Worm (Caenorhabditis elegans) whole organism, mixed stage, embryonic: ENCODE data around the gene T04C10.3.

ENCODE experiments used
- M03D4.4 ChIP-seq: sonication (generic microtip); optimal IDR thresholded peaks from 2 replicates; lab custom pipeline; 2017; ENCODE audit warnings: mild to moderate bottlenecking, missing genetic modification characterization, missing compliant biosample characterization
- bed-3 ChIP-seq: fragments of 200-800 bp; sonication (Bioruptor generic); optimal IDR thresholded peaks from 3 replicates; lab custom pipeline; 2018; ENCODE audit warnings: mild to moderate bottlenecking, missing genetic modification characterization, moderate library complexity, missing compliant biosample characterization
- ceh-39 ChIP-seq: fragments of 150-350 bp; optimal IDR thresholded peaks from 2 replicates; lab custom pipeline; 2014; ENCODE audit warnings: missing biosample characterization, missing genetic modification characterization
- ceh-43 ChIP-seq: fragments of 200-800 bp; sonication (Bioruptor generic); optimal IDR thresholded peaks from 2 replicates; lab custom pipeline; 2018; ENCODE audit warnings: mild to moderate bottlenecking, missing genetic modification characterization, moderate library complexity, missing compliant biosample characterization
- ceh-83 ChIP-seq: fragments of 200-800 bp; sonication (Bioruptor generic); optimal IDR thresholded peaks from 2 replicates; lab custom pipeline; 2018; ENCODE audit warnings: mild to moderate bottlenecking, missing genetic modification characterization, missing compliant biosample characterization
- ces-1 ChIP-seq: fragments of 150-350 bp; optimal IDR thresholded peaks from 2 replicates; lab custom pipeline; 2014; ENCODE audit warnings: missing biosample characterization, missing genetic modification reagents, missing genetic modification characterization
- cnd-1 ChIP-seq: fragments of 200-800 bp; sonication (Bioruptor generic); optimal IDR thresholded peaks from 2 replicates; lab custom pipeline; 2018; ENCODE audit warnings: mild to moderate bottlenecking, missing genetic modification characterization, missing compliant biosample characterization
- drap-1 ChIP-seq: fragments of 200-800 bp; sonication (Bioruptor generic); optimal IDR thresholded peaks from 3 replicates; lab custom pipeline; 2018; ENCODE audit warnings: mild to moderate bottlenecking, missing genetic modification characterization, missing compliant biosample characterization
- elt-1 ChIP-seq: sonication (generic microtip); optimal IDR thresholded peaks from 2 replicates; lab custom pipeline; 2017; ENCODE audit warnings: missing genetic modification characterization, mild to moderate bottlenecking, missing compliant biosample characterization, antibody characterized with exemption, moderate library complexity, borderline replicate concordance; ENCODE audit not compliant: insufficient read depth
- elt-3 ChIP-seq: fragments of 150-350 bp; optimal IDR thresholded peaks from 2 replicates; lab custom pipeline; 2014; ENCODE audit warnings: missing biosample characterization, missing genetic modification characterization
- flh-1 ChIP-seq: fragments of 200-800 bp; sonication (Bioruptor generic); optimal IDR thresholded peaks from 2 replicates; lab custom pipeline; 2018; ENCODE audit warnings: mild to moderate bottlenecking, missing genetic modification characterization, moderate library complexity, missing compliant biosample characterization
- ham-2 ChIP-seq: fragments of 200-800 bp; sonication (Bioruptor generic); optimal IDR thresholded peaks from 2 replicates; lab custom pipeline; 2018; ENCODE audit warnings: mild to moderate bottlenecking, missing genetic modification characterization, missing compliant biosample characterization
- hlh-1 ChIP-seq: fragments of 150-350 bp; optimal IDR thresholded peaks from 2 replicates; lab custom pipeline; 2014; ENCODE audit warnings: missing biosample characterization, missing genetic modification reagents, missing genetic modification characterization
- lin-13 ChIP-seq: fragments of 150-350 bp; optimal IDR thresholded peaks from 2 replicates; lab custom pipeline; 2014; ENCODE audit warnings: missing biosample characterization, missing genetic modification characterization
- lsy-2 ChIP-seq: fragments of 150-350 bp; optimal IDR thresholded peaks from 2 replicates; lab custom pipeline; 2014; ENCODE audit warnings: missing biosample characterization, missing genetic modification characterization
- mab-5 ChIP-seq: fragments of 150-350 bp; optimal IDR thresholded peaks from 2 replicates; lab custom pipeline; 2014; ENCODE audit warnings: missing biosample characterization, missing genetic modification characterization
- mep-1 ChIP-seq: fragments of 150-350 bp; optimal IDR thresholded peaks from 2 replicates; lab custom pipeline; 2017; ENCODE audit warnings: missing biosample characterization, missing genetic modification reagents, missing genetic modification characterization, inconsistent platforms
- mls-2 ChIP-seq: sonication (generic microtip); optimal IDR thresholded peaks from 2 replicates; lab custom pipeline; 2016; ENCODE audit warnings: mild to moderate bottlenecking, missing genetic modification characterization, moderate library complexity, missing compliant biosample characterization
- nhr-12 ChIP-seq: fragments of 150-350 bp; optimal IDR thresholded peaks from 2 replicates; lab custom pipeline; 2014; ENCODE audit warnings: missing biosample characterization, missing genetic modification characterization
- nhr-2 ChIP-seq: fragments of 150-350 bp; optimal IDR thresholded peaks from 2 replicates; lab custom pipeline; 2014; ENCODE audit warnings: missing biosample characterization, missing genetic modification characterization
- nhr-237 ChIP-seq: fragments of 150-350 bp; optimal IDR thresholded peaks from 2 replicates; lab custom pipeline; 2014; ENCODE audit warnings: missing biosample characterization, missing genetic modification characterization
- nhr-76 ChIP-seq: sonication (generic microtip); optimal IDR thresholded peaks from 2 replicates; lab custom pipeline; 2017; ENCODE audit warnings: missing biosample characterization, missing genetic modification characterization
- pha-4 ChIP-seq: fragments of 150-350 bp; optimal IDR thresholded peaks from 2 replicates; lab custom pipeline; 2018; ENCODE audit warnings: missing biosample characterization, missing genetic modification reagents, missing genetic modification characterization
- sem-2 ChIP-seq: fragments of 200-800 bp; sonication (Bioruptor generic); optimal IDR thresholded peaks from 2 replicates; lab custom pipeline; 2018; ENCODE audit warnings: mild to moderate bottlenecking, missing genetic modification characterization, missing compliant biosample characterization
- snpc-4 ChIP-seq: fragments of 150-350 bp; optimal IDR thresholded peaks from 2 replicates; lab custom pipeline; 2014; ENCODE audit warnings: missing biosample characterization, missing genetic modification characterization
- sptf-1 ChIP-seq: sonication (generic microtip); optimal IDR thresholded peaks from 2 replicates; lab custom pipeline; 2017; ENCODE audit warnings: mild to moderate bottlenecking, missing genetic modification characterization, moderate library complexity, missing compliant biosample characterization
- tbx-8 ChIP-seq: fragments of 200-800 bp; sonication (Bioruptor generic); optimal IDR thresholded peaks from 2 replicates; lab custom pipeline; 2018; ENCODE audit warnings: mild to moderate bottlenecking, missing genetic modification characterization, moderate library complexity, missing compliant biosample characterization
- unc-120 ChIP-seq: sonication (generic microtip); optimal IDR thresholded peaks from 2 replicates; lab custom pipeline; 2017; ENCODE audit warnings: missing genetic modification characterization, missing compliant biosample characterization; ENCODE audit not compliant: poor library complexity, severe bottlenecking
- unc-39 ChIP-seq: fragments of 150-350 bp; optimal IDR thresholded peaks from 2 replicates; lab custom pipeline; 2014; ENCODE audit warnings: missing biosample characterization, missing genetic modification characterization
- unc-62 ChIP-seq: fragments of 150-350 bp; optimal IDR thresholded peaks from 2 replicates; lab custom pipeline; 2014; ENCODE audit warnings: missing biosample characterization, missing genetic modification reagents, missing genetic modification characterization
- ztf-11 ChIP-seq: fragments of 150-350 bp; optimal IDR thresholded peaks from 2 replicates; lab custom pipeline; 2014; ENCODE audit warnings: missing biosample characterization, missing genetic modification characterization

T04C10.3 gene

ce11 chrX:14818464-14819259 lies 6.5 kb downstream of the T04C10.3 start, which contains the start of gene epn-1:
epn-1 (minus strand) TSS chrX:14818514.
- TF ChIP-seq nhr-2 (tag; lab: Kevin White, UChicago) (peak; percentile 52), unc-120 (tag; lab: Kevin White, UChicago) (peak; percentile 62), lsy-2 (peak; percentile 26), M03D4.4 (tag; lab: Kevin White, UChicago) (peak; percentile 83), sem-2 (GFP tag; lab: Kevin White, UChicago) (no peak), cnd-1 (peak; percentile 71), nhr-237 (peak; percentile 81), elt-3 (tag; lab: Kevin White, UChicago) (peak; percentile 22), pha-4 (peak; percentile 88), unc-62 (GFP tag; lab: Kevin White, UChicago) (peak; percentile 93), sptf-1 (tag; lab: Kevin White, UChicago) (peak; percentile 89), mep-1 (tag; lab: Kevin White, UChicago) (peak; percentile 95), mls-2 (tag; lab: Kevin White, UChicago) (peak; percentile 83), bed-3 (GFP tag; lab: Kevin White, UChicago) (peak; percentile 20), ztf-11 (tag; lab: Kevin White, UChicago) (peak; percentile 87), hlh-1 (tag; lab: Kevin White, UChicago) (peak; percentile 85), snpc-4 (tag; lab: Kevin White, UChicago) (no peak), unc-39 (tag; lab: Kevin White, UChicago) (no peak), ces-1 (peak; percentile 81), ceh-43 (peak; percentile 63), elt-1 (tag; lab: Kevin White, UChicago) (peak; percentile 31), ceh-39 (tag; lab: Kevin White, UChicago) (peak; percentile 90), ceh-83 (GFP tag; lab: Kevin White, UChicago) (no peak), ham-2 (GFP tag; lab: Kevin White, UChicago) (peak; percentile 91), flh-1 (GFP tag; lab: Kevin White, UChicago) (no peak), nhr-76 (tag; lab: Kevin White, UChicago) (no peak), mab-5 (tag; lab: Kevin White, UChicago) (peak; percentile 60), lin-13 (tag; lab: Kevin White, UChicago) (peak; percentile 63), drap-1 (GFP tag; lab: Kevin White, UChicago) (peak; percentile 81), nhr-12 (tag; lab: Kevin White, UChicago) (peak; percentile 59)

- TF ChIP-seq ceh-83 (GFP tag; lab: Kevin White, UChicago) (no peak), ceh-43 (no peak), elt-1 (tag; lab: Kevin White, UChicago) (no peak), unc-39 (tag; lab: Kevin White, UChicago) (no peak), sem-2 (GFP tag; lab: Kevin White, UChicago) (no peak), ceh-39 (tag; lab: Kevin White, UChicago) (no peak), nhr-12 (tag; lab: Kevin White, UChicago) (no peak), flh-1 (GFP tag; lab: Kevin White, UChicago) (no peak), unc-120 (tag; lab: Kevin White, UChicago) (no peak)
Measured at ce11 chrX:14819495-14819894, 7.3 kb downstream of the T04C10.3 start.

ce11 chrX:14824490-14825050 lies 12.4 kb downstream of the T04C10.3 start, which contains the start of gene mbk-1:
mbk-1 (minus strand) TSS chrX:14824540.
- TF ChIP-seq nhr-12 (tag; lab: Kevin White, UChicago), result no peak
- TF ChIP-seq nhr-2 (tag; lab: Kevin White, UChicago), result peak; percentile 45
- TF ChIP-seq lsy-2, result peak; percentile 10
- no peak for TF ChIP-seq tbx-8 (GFP tag; lab: Kevin White, UChicago)
- TF ChIP-seq hlh-1 (tag; lab: Kevin White, UChicago), result peak; percentile 78
- peak; percentile 69 for TF ChIP-seq ceh-39 (tag; lab: Kevin White, UChicago)
- peak; percentile 63 for TF ChIP-seq ces-1
- TF ChIP-seq nhr-237, result peak; percentile 50
- no peak for TF ChIP-seq bed-3 (GFP tag; lab: Kevin White, UChicago)
- peak; percentile 43 for TF ChIP-seq mep-1 (tag; lab: Kevin White, UChicago)
- peak; percentile 40 for TF ChIP-seq elt-3 (tag; lab: Kevin White, UChicago)
- TF ChIP-seq sptf-1 (tag; lab: Kevin White, UChicago), result peak; percentile 46
- TF ChIP-seq unc-62 (GFP tag; lab: Kevin White, UChicago), result peak; percentile 17
